Fruit fly (Drosophila melanogaster) whole organism, embryonic: ENCODE measurements around the gene euc.
A peak's percentile ranks its signal among the peaks of the same experiment; 100 is the strongest.

Source experiments
- ATbp ChIP-seq: fragments of 200-800 bp; sonication (Bioruptor generic); optimal IDR thresholded peaks from 2 replicates; lab custom pipeline; 2017; ENCODE audit warnings: missing biosample characterization, mild to moderate bottlenecking, missing genetic modification characterization, missing genetic modification reagents
- C15 ChIP-seq: fragments of 200-800 bp; sonication (Bioruptor generic); IDR thresholded peaks from 3 replicates; pipeline ENCODE4 v1.3.6; 2022; ENCODE audit warnings: missing biosample characterization, missing genetic modification characterization
- CG10366 ChIP-seq: fragments of 200-800 bp; sonication (Bioruptor generic); IDR thresholded peaks from 2 replicates; pipeline ENCODE4 v1.3.6; 2022; ENCODE audit warnings: missing biosample characterization, missing genetic modification characterization
- CG10543 ChIP-seq: fragments of 200-800 bp; sonication (Bioruptor generic); optimal IDR thresholded peaks from 3 replicates; lab custom pipeline; 2017; ENCODE audit warnings: missing biosample characterization, mild to moderate bottlenecking, missing genetic modification characterization, moderate library complexity
- CG10959 ChIP-seq: fragments of 200-800 bp; sonication (Bioruptor generic); IDR thresholded peaks from 2 replicates; pipeline ENCODE4 v1.3.6; 2022; ENCODE audit warnings: missing biosample characterization, missing genetic modification characterization
- CG11398 ChIP-seq: fragments of 200-800 bp; sonication (Bioruptor generic); optimal IDR thresholded peaks from 2 replicates; lab custom pipeline; 2016; ENCODE audit warnings: missing biosample characterization, missing genetic modification characterization
- CG11456 ChIP-seq: fragments of 200-800 bp; sonication (Bioruptor generic); IDR thresholded peaks from 3 replicates; pipeline ENCODE4 v1.3.6; 2022; ENCODE audit warnings: missing biosample characterization, missing genetic modification characterization
- CG11723 ChIP-seq: fragments of 200-800 bp; sonication (Bioruptor generic); optimal IDR thresholded peaks from 2 replicates; lab custom pipeline; 2017; ENCODE audit warnings: missing biosample characterization, mild to moderate bottlenecking, missing genetic modification characterization
- CG12942 ChIP-seq: fragments of 200-800 bp; sonication (Bioruptor generic); optimal IDR thresholded peaks from 3 replicates; lab custom pipeline; 2016; ENCODE audit warnings: missing biosample characterization, missing genetic modification characterization
- CG13123 ChIP-seq: fragments of 200-800 bp; sonication (Bioruptor generic); optimal IDR thresholded peaks from 2 replicates; lab custom pipeline; 2016; ENCODE audit warnings: missing biosample characterization, missing genetic modification characterization
- CG16863 ChIP-seq: fragments of 200-800 bp; sonication (Bioruptor generic); optimal IDR thresholded peaks from 3 replicates; lab custom pipeline; 2016; ENCODE audit warnings: missing biosample characterization, missing genetic modification characterization
- CG3407 ChIP-seq: fragments of 200-800 bp; sonication (Bioruptor generic); optimal IDR thresholded peaks from 2 replicates; lab custom pipeline; 2018; ENCODE audit warnings: missing biosample characterization, mild to moderate bottlenecking, missing genetic modification characterization
- CG4282 ChIP-seq: fragments of 200-800 bp; sonication (Bioruptor generic); optimal IDR thresholded peaks from 2 replicates; lab custom pipeline; 2016; ENCODE audit warnings: missing biosample characterization, missing genetic modification characterization
- CG6254 ChIP-seq: fragments of 200-800 bp; sonication (Bioruptor generic); optimal IDR thresholded peaks from 3 replicates; lab custom pipeline; 2017; ENCODE audit warnings: mild to moderate bottlenecking, missing biosample characterization, missing genetic modification reagents, missing genetic modification characterization
- CG9437 ChIP-seq: fragments of 200-800 bp; sonication (Bioruptor generic); optimal IDR thresholded peaks from 2 replicates; lab custom pipeline; 2018; ENCODE audit warnings: missing biosample characterization, mild to moderate bottlenecking, missing genetic modification characterization
- CG9609 ChIP-seq: fragments of 200-800 bp; sonication (Bioruptor generic); optimal IDR thresholded peaks from 3 replicates; lab custom pipeline; 2016; ENCODE audit warnings: missing biosample characterization, missing genetic modification characterization
- Camta ChIP-seq: fragments of 200-800 bp; sonication (Bioruptor generic); optimal IDR thresholded peaks from 2 replicates; lab custom pipeline; 2016; ENCODE audit warnings: missing biosample characterization, missing genetic modification characterization
- Dip2 ChIP-seq: fragments of 200-800 bp; sonication (Bioruptor generic); IDR thresholded peaks from 2 replicates; pipeline ENCODE4 v1.3.6; 2022; ENCODE audit warnings: missing biosample characterization, missing genetic modification characterization
- Doc2 ChIP-seq: fragments of 200-800 bp; sonication (Bioruptor generic); IDR thresholded peaks from 2 replicates; pipeline ENCODE4 v1.3.6; 2022; ENCODE audit warnings: missing biosample characterization, missing genetic modification characterization
- Dp ChIP-seq: fragments of 200-800 bp; sonication (Bioruptor generic); optimal IDR thresholded peaks from 2 replicates; lab custom pipeline; 2018; ENCODE audit warnings: missing biosample characterization, mild to moderate bottlenecking, missing genetic modification characterization, moderate library complexity
- Ets65A ChIP-seq: fragments of 200-800 bp; sonication (Bioruptor generic); peaks from one replicate; lab custom pipeline; 2016; ENCODE audit warnings: missing biosample characterization, missing genetic modification characterization
- Fer2 ChIP-seq: fragments of 200-800 bp; sonication (Bioruptor generic); optimal IDR thresholded peaks from 2 replicates; lab custom pipeline; 2018; ENCODE audit warnings: missing biosample characterization, mild to moderate bottlenecking, missing genetic modification characterization, moderate library complexity
- Hmr ChIP-seq: fragments of 200-800 bp; sonication (Bioruptor generic); optimal IDR thresholded peaks from 3 replicates; lab custom pipeline; 2017; ENCODE audit warnings: mild to moderate bottlenecking, missing biosample characterization, missing genetic modification reagents, missing genetic modification characterization
- NFAT ChIP-seq: fragments of 200-800 bp; sonication (Bioruptor generic); IDR thresholded peaks from 2 replicates; pipeline ENCODE4 v1.3.6; 2022; ENCODE audit warnings: missing biosample characterization, missing genetic modification characterization
- Oaz ChIP-seq: fragments of 200-800 bp; sonication (Bioruptor generic); IDR thresholded peaks from 2 replicates; pipeline ENCODE4 v1.3.6; 2022; ENCODE audit warnings: missing biosample characterization, missing genetic modification characterization
- Pdp1 ChIP-seq, 2 experiments: fragments of 200-800 bp; sonication (Bioruptor generic); optimal IDR thresholded peaks; 3 replicates each; lab custom pipeline; 2016; ENCODE audit warnings: missing biosample characterization in 2 of 2, missing genetic modification characterization in 2 of 2, mild to moderate bottlenecking in 1 of 2, moderate library complexity in 1 of 2
- Rfx ChIP-seq: fragments of 200-800 bp; sonication (Bioruptor generic); IDR thresholded peaks from 2 replicates; pipeline ENCODE4 v1.3.6; 2022; ENCODE audit warnings: missing biosample characterization, missing genetic modification characterization
- TFAM ChIP-seq: fragments of 200-800 bp; sonication (Bioruptor generic); optimal IDR thresholded peaks from 2 replicates; lab custom pipeline; 2017; ENCODE audit warnings: missing biosample characterization, missing genetic modification characterization, inconsistent platforms
- ab ChIP-seq: fragments of 200-800 bp; sonication (Bioruptor generic); optimal IDR thresholded peaks from 2 replicates; lab custom pipeline; 2016; ENCODE audit warnings: missing biosample characterization, missing genetic modification characterization
- ara ChIP-seq: fragments of 200-800 bp; sonication (Bioruptor generic); IDR thresholded peaks from 2 replicates; pipeline ENCODE4 v1.3.6; 2022; ENCODE audit warnings: missing biosample characterization, missing genetic modification characterization
- ase ChIP-seq: fragments of 200-800 bp; sonication (Bioruptor generic); IDR thresholded peaks from 3 replicates; pipeline ENCODE4 v1.3.6; 2022; ENCODE audit warnings: missing biosample characterization, missing genetic modification characterization
- bbx ChIP-seq: fragments of 200-800 bp; sonication (Bioruptor generic); IDR thresholded peaks from 2 replicates; pipeline ENCODE4 v1.3.6; 2022; ENCODE audit warnings: missing biosample characterization, missing genetic modification characterization; ENCODE audit not compliant: partially characterized antibody
- bigmax ChIP-seq: fragments of 200-800 bp; sonication (Bioruptor generic); optimal IDR thresholded peaks from 2 replicates; lab custom pipeline; 2018; ENCODE audit warnings: missing biosample characterization, mild to moderate bottlenecking, missing genetic modification characterization
- crc ChIP-seq: fragments of 200-800 bp; sonication (Bioruptor generic); optimal IDR thresholded peaks from 2 replicates; lab custom pipeline; 2016; ENCODE audit warnings: missing biosample characterization, missing genetic modification characterization
- crol ChIP-seq: fragments of 200-800 bp; sonication (Bioruptor generic); IDR thresholded peaks from 2 replicates; pipeline ENCODE4 v1.3.6; 2022; ENCODE audit warnings: missing biosample characterization, missing genetic modification characterization
- disco-r ChIP-seq: fragments of 200-800 bp; sonication (Bioruptor generic); optimal IDR thresholded peaks from 2 replicates; lab custom pipeline; 2016; ENCODE audit warnings: missing biosample characterization, missing genetic modification characterization
- dmrt11E ChIP-seq: fragments of 200-800 bp; sonication (Bioruptor generic); optimal IDR thresholded peaks from 3 replicates; lab custom pipeline; 2018; ENCODE audit warnings: missing biosample characterization, mild to moderate bottlenecking, missing genetic modification characterization, moderate library complexity
- hb ChIP-seq: fragments of 200-800 bp; sonication (Bioruptor generic); IDR thresholded peaks from 3 replicates; pipeline ENCODE4 v1.3.6; 2022; ENCODE audit warnings: missing biosample characterization, missing genetic modification characterization; ENCODE audit not compliant: partially characterized antibody
- lilli ChIP-seq: fragments of 200-800 bp; sonication (Bioruptor generic); optimal IDR thresholded peaks from 3 replicates; lab custom pipeline; 2016; ENCODE audit warnings: missing biosample characterization, missing genetic modification characterization
- pb ChIP-seq: fragments of 200-800 bp; sonication (Bioruptor generic); optimal IDR thresholded peaks from 3 replicates; lab custom pipeline; 2016; ENCODE audit warnings: missing biosample characterization, missing genetic modification characterization
- pfk ChIP-seq: fragments of 200-800 bp; sonication (Bioruptor generic); optimal IDR thresholded peaks from 2 replicates; lab custom pipeline; 2018; ENCODE audit warnings: missing biosample characterization, mild to moderate bottlenecking, missing genetic modification characterization, moderate library complexity
- salm ChIP-seq: fragments of 200-800 bp; sonication (Bioruptor generic); optimal IDR thresholded peaks from 2 replicates; lab custom pipeline; 2018; ENCODE audit warnings: missing biosample characterization, mild to moderate bottlenecking, missing genetic modification characterization
- schlank ChIP-seq: fragments of 200-800 bp; sonication (Bioruptor generic); optimal IDR thresholded peaks from 2 replicates; lab custom pipeline; 2018; ENCODE audit warnings: missing biosample characterization, mild to moderate bottlenecking, missing genetic modification characterization
- sens ChIP-seq: fragments of 200-800 bp; sonication (Bioruptor generic); peaks from one replicate; lab custom pipeline; 2016; ENCODE audit warnings: missing biosample characterization, missing genetic modification characterization
- slbo ChIP-seq: fragments of 200-800 bp; sonication (Bioruptor generic); IDR thresholded peaks from 2 replicates; pipeline ENCODE4 v1.3.6; 2022; ENCODE audit warnings: missing biosample characterization, missing genetic modification characterization
- sna ChIP-seq: fragments of 200-800 bp; sonication (Bioruptor generic); IDR thresholded peaks from 2 replicates; pipeline ENCODE4 v1.3.6; 2022; ENCODE audit warnings: missing biosample characterization, missing genetic modification characterization; ENCODE audit not compliant: partially characterized antibody
- stwl ChIP-seq: fragments of 200-800 bp; sonication (Bioruptor generic); optimal IDR thresholded peaks from 3 replicates; lab custom pipeline; 2018; ENCODE audit warnings: missing biosample characterization, mild to moderate bottlenecking, missing genetic modification characterization, moderate library complexity
- tna ChIP-seq: fragments of 200-800 bp; sonication (Bioruptor generic); IDR thresholded peaks from 2 replicates; pipeline ENCODE4 v1.3.6; 2022; ENCODE audit warnings: missing biosample characterization, missing genetic modification characterization; ENCODE audit not compliant: partially characterized antibody
- unc-4 ChIP-seq: fragments of 200-800 bp; sonication (Bioruptor generic); IDR thresholded peaks from 2 replicates; pipeline ENCODE4 v1.3.6; 2022; ENCODE audit warnings: missing biosample characterization, missing genetic modification characterization; ENCODE audit not compliant: partially characterized antibody
- yki ChIP-seq: fragments of >200 bp; optimal IDR thresholded peaks from 3 replicates; lab custom pipeline; 2018
- zen ChIP-seq: fragments of 200-800 bp; sonication (Bioruptor generic); optimal IDR thresholded peaks from 3 replicates; lab custom pipeline; 2018; ENCODE audit warnings: missing biosample characterization, mild to moderate bottlenecking, missing genetic modification characterization, moderate library complexity

euc gene

dm6 chr3R:19017318-19018043 lies 38.9 kb upstream of the euc start (continued):
- no peak for TF ChIP-seq Doc2 (GFP tag; lab: Robert Waterston, UW)
- no peak for TF ChIP-seq ATbp (GFP tag; lab: Kevin White, UChicago)
- TF ChIP-seq schlank (tag; lab: Kevin White, UChicago) = no peak
- TF ChIP-seq TFAM (GFP tag; lab: Kevin White, UChicago) = no peak
- no peak; the same call in 1 of the 2 replicates for TF ChIP-seq unc-4 (GFP tag; lab: Robert Waterston, UW)
- TF ChIP-seq CG13123 (GFP tag; lab: Kevin White, UChicago) = no peak
- TF ChIP-seq bbx = no peak
- peak in 1 of 2 experiments; percentile 48 for TF ChIP-seq Pdp1 (GFP tag; optimal IDR thresholded peaks at IDR 0.05; lab: Kevin White, UChicago)
- no peak for TF ChIP-seq disco-r
- TF ChIP-seq CG11456 = no peak
- no peak for TF ChIP-seq pfk
- no peak for TF ChIP-seq ara
- no peak for TF ChIP-seq CG9609 (GFP tag; lab: Kevin White, UChicago)
- no peak for TF ChIP-seq CG4282 (GFP tag; lab: Kevin White, UChicago)
- TF ChIP-seq NFAT = no peak
- TF ChIP-seq salm (tag; lab: Kevin White, UChicago) = no peak
- TF ChIP-seq CG9437 (GFP tag; lab: Kevin White, UChicago) = peak; percentile 84
- TF ChIP-seq CG11723 (GFP tag; lab: Kevin White, UChicago) = no peak
- TF ChIP-seq yki (lab: Kevin White, UChicago) = no peak
- TF ChIP-seq crol = peak; percentile 82
- TF ChIP-seq CG16863 (GFP tag; lab: Kevin White, UChicago) = no peak
- no peak for TF ChIP-seq CG11398 (GFP tag; lab: Kevin White, UChicago)
- no peak for TF ChIP-seq Fer2 (tag; lab: Kevin White, UChicago)
- no peak for TF ChIP-seq lilli (GFP tag; lab: Kevin White, UChicago)
- no peak for TF ChIP-seq CG12942 (GFP tag; lab: Kevin White, UChicago)
- TF ChIP-seq C15 (GFP tag; lab: Robert Waterston, UW) = no peak
- TF ChIP-seq CG6254 (GFP tag; lab: Kevin White, UChicago) = no peak
- TF ChIP-seq CG10543 (GFP tag; lab: Kevin White, UChicago) = peak; percentile 3
- TF ChIP-seq slbo (GFP tag; lab: Robert Waterston, UW) = no peak
- no peak for TF ChIP-seq tna
- peak; percentile 53; the same call in 1 of the 3 replicates for TF ChIP-seq ase (GFP tag; lab: Robert Waterston, UW)
- no peak for TF ChIP-seq Camta (GFP tag; lab: Kevin White, UChicago)
- no peak for TF ChIP-seq zen
- TF ChIP-seq Oaz = no peak
- TF ChIP-seq hb (GFP tag; lab: Robert Waterston, UW) = no peak
- TF ChIP-seq CG3407 (GFP tag; lab: Kevin White, UChicago) = no peak
- no peak for TF ChIP-seq CG10366 (GFP tag; lab: Robert Waterston, UW)
- TF ChIP-seq stwl = no peak
- TF ChIP-seq ab (GFP tag; lab: Kevin White, UChicago) = no peak
- TF ChIP-seq CG10959 (GFP tag; lab: Robert Waterston, UW) = no peak
- no peak for TF ChIP-seq pb (GFP tag; lab: Kevin White, UChicago)
- TF ChIP-seq Dp (GFP tag; lab: Kevin White, UChicago) = peak; percentile 49
- TF ChIP-seq Hmr (GFP tag; lab: Kevin White, UChicago) = peak; percentile 3
- TF ChIP-seq Rfx = peak; percentile 47
- no peak for TF ChIP-seq bigmax
- no peak for TF ChIP-seq sens
- TF ChIP-seq crc (GFP tag; lab: Kevin White, UChicago) = no peak
- no peak for TF ChIP-seq sna (GFP tag; lab: Robert Waterston, UW)
- no peak for TF ChIP-seq Ets65A (GFP tag; lab: Kevin White, UChicago)
- no peak for TF ChIP-seq Dip2 (GFP tag; lab: Robert Waterston, UW)
- TF ChIP-seq dmrt11E (tag; lab: Kevin White, UChicago) = no peak
